Worm (Caenorhabditis elegans): Measurements from ENCODE around the gene Y25C1A.2.

Y25C1A.2 gene

ce11 chrII:3112313-3112712, at the start of gene Y25C1A.2:
Gene Y25C1A.2 (plus strand): TSS chrII:3112613.
- TF ChIP-seq unc-62 (GFP tag; optimal IDR thresholded peaks at IDR 0.05), result no peak

ce11 chrII:3062876-3063275, 49.5 kb upstream of the Y25C1A.2 start:
- no peak for TF ChIP-seq unc-62 (GFP tag; optimal IDR thresholded peaks at IDR 0.05)

ce11 chrII:3063366-3063765, 49.0 kb upstream of the Y25C1A.2 start:
- TF ChIP-seq unc-62 (GFP tag; optimal IDR thresholded peaks at IDR 0.05), result no peak

- TF ChIP-seq unc-62 (GFP tag; optimal IDR thresholded peaks at IDR 0.05), result no peak
Measured at ce11 chrII:3063984-3064383, 48.4 kb upstream of the Y25C1A.2 start.

- no peak for TF ChIP-seq unc-62 (GFP tag; optimal IDR thresholded peaks at IDR 0.05)
Measured at ce11 chrII:3064631-3065030, 47.8 kb upstream of the Y25C1A.2 start.

- no peak for TF ChIP-seq unc-62 (GFP tag; optimal IDR thresholded peaks at IDR 0.05)
Measured at ce11 chrII:3065086-3065485, 47.3 kb upstream of the Y25C1A.2 start.

ce11 chrII:3066401-3066800, 46.0 kb upstream of the Y25C1A.2 start:
- TF ChIP-seq unc-62 (GFP tag; optimal IDR thresholded peaks at IDR 0.05), result no peak

DNA sequence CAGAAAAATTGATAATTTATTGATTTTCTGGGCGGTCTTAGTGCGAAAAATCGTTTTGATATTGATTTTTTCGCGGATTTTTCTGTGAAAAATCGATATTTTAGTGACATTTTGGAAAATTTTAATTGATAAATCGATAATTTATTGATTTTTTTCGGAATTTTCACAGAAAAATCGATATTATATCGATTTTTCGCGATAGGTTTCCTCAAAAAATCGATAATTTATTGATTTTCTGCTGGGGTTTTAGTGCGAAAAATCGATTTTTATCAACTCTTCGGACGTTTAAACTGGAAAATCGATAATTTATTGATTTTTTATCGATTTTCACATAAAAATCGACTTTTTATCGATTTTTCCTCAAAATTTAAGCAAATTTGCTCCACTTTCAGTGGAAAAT, 45.0 kb upstream of the Y25C1A.2 start:
- TF ChIP-seq unc-62 (GFP tag; optimal IDR thresholded peaks at IDR 0.05), result no peak

- no peak for TF ChIP-seq unc-62 (GFP tag; optimal IDR thresholded peaks at IDR 0.05)
Measured at ce11 chrII:3067896-3068295, 44.5 kb upstream of the Y25C1A.2 start.

- no peak for TF ChIP-seq unc-62 (GFP tag; optimal IDR thresholded peaks at IDR 0.05)
Measured at ce11 chrII:3068646-3069045, 43.8 kb upstream of the Y25C1A.2 start.

DNA sequence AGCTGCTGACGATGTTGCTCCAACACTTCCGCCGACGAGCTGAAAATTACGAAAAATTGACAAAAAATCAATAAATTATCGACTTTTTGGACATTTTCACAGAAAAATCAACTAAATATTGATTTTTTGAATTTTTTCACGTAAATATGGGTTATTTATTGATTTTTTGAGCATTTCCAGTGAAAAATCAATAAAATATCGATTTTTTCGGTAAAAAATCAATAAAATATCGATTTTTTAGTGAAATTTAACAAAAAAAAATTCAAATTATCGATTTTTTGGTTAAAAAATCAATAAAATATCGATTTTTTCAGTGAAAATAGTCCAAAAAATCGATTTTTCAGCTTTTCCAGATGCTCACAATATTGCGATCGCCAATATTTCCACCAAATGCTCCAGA, 42.2 kb upstream of the Y25C1A.2 start:
- no peak for TF ChIP-seq unc-62 (GFP tag; optimal IDR thresholded peaks at IDR 0.05)

DNA sequence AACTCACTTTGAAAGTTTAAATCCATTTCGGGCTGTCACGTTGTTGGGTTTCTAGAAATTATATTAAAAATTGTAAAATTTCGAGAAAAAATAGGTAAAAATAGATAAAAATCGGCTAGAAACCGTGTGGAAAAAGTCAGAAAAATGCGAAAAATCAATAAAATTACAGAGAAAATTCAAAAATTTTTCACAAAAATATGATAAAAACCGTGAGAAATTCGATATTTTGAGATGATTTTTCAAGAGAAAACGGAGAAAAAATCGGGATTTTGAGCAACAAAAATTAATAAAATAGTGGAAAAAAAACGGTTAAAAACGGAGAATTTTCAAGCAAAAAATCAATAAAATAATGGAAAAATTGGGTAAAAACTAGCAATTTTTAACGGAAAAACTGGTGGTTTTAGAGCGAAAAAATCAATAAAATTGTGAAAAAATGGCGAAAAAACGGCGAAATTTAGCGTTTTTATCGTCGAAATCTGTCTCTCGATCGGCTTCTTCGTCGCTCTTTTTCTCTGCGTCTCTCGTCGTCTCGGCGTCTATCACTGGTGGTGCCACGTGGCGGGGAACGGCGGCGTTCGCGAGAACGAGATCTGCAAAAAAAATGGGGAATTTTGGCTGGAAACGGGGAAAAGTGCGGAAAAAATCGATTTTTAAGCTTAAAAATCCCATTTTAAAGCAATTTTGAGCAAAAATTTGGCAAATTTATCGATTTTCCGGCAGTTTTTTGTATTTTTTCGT, 41.2 kb upstream of the Y25C1A.2 start, which contains the start of gene Y25C1A.7:
Y25C1A.7 (minus strand) TSS at position 51 of the 738 bp plus-strand sequence.
- no peak for TF ChIP-seq unc-62 (GFP tag; optimal IDR thresholded peaks at IDR 0.05)

DNA sequence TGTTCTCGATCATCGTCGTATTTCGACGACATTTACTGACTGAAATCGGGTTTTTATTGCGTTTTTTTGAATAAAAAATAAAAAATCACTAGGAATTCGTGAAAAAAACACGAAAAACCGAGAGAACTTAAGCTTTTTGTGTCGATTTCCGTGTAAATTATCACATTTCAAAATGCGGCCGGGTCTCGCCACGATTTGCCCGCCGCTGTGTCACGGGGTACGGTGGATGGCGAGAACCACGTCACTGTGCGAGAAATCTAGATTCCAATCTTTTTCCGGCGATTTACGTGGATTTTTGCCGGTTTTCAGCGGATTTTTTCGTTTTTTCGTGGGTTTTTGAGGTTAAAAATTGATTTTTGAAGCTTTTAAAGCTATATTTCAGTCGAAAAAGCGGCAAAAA, 35.5 kb upstream of the Y25C1A.2 start, which contains the start of gene Y25C1A.8:
Y25C1A.8 (minus strand) TSS at position 45 of the 400 bp plus-strand sequence.
- TF ChIP-seq unc-62 (GFP tag; optimal IDR thresholded peaks at IDR 0.05), result no peak

- no peak for TF ChIP-seq unc-62 (GFP tag; optimal IDR thresholded peaks at IDR 0.05)
Measured at ce11 chrII:3078496-3078895, 33.9 kb upstream of the Y25C1A.2 start, which contains the start of gene copb-1. Gene copb-1 (plus strand): TSS chrII:3078796.

ce11 chrII:3087134-3087533, 25.3 kb upstream of the Y25C1A.2 start:
- no peak for TF ChIP-seq unc-62 (GFP tag; optimal IDR thresholded peaks at IDR 0.05)

DNA sequence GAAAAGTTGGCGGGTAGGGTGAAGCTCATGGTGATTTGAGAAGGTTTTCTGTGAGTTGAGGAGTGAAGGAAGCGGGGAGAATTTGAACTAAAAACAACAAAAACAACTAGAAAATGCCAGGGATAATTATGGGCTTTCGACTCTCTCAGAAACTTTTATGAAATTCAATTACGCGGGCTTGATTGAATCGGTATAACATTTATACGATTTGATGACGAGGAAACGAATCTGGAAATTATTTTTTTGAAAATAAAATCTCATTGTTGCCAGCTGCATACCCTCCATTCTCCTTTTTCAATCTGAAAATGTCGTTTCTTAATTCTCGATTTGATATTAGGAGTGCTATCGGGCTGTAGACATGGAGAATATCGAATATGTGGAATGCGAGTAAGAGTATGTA, 21.1 kb upstream of the Y25C1A.2 start, which contains the start of gene srg-21:
srg-21 (minus strand) TSS at position 101 of the 400 bp plus-strand sequence.
- no peak for TF ChIP-seq unc-62 (GFP tag; optimal IDR thresholded peaks at IDR 0.05)

DNA sequence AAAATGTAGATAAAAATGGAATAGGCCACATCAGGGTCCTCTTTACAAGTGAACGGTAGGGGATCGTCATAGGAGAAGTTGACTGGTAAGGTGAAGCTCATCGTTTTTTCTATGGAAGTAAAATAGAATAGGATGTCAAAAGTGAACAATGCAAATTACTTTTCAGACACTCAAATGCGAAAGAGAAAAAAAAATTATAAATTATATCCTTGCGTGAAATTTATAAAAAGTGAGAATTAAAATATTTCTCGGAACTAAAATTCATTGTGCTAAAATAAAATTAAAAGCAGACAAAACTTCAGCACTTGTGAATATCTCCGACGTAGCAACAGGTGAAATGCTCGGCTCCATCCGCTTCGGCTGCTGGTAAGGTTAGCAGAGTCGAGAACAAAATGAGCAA, 19.1 kb upstream of the Y25C1A.2 start, which contains the start of gene srg-22:
srg-22 (minus strand) TSS at position 101 of the 400 bp plus-strand sequence.
- no peak for TF ChIP-seq unc-62 (GFP tag; optimal IDR thresholded peaks at IDR 0.05)
